Fruit fly (Drosophila melanogaster) whole organism, pupa: ENCODE data around the gene EndoA.

Experiments
- CG10348 ChIP-seq: fragments of 200-800 bp; sonication (Bioruptor generic); IDR thresholded peaks from 2 replicates; pipeline ENCODE4 v1.3.6; 2022; ENCODE audit warnings: missing biosample characterization, missing genetic modification characterization
- CG13204 ChIP-seq: fragments of 200-800 bp; sonication (Bioruptor generic); optimal IDR thresholded peaks from 2 replicates; lab custom pipeline; 2018; ENCODE audit warnings: missing biosample characterization, mild to moderate bottlenecking, missing genetic modification characterization, moderate library complexity
- CG14655 ChIP-seq: fragments of 200-800 bp; sonication (Bioruptor generic); optimal IDR thresholded peaks from 3 replicates; lab custom pipeline; 2017; ENCODE audit warnings: mild to moderate bottlenecking, missing biosample characterization, missing genetic modification reagents, missing genetic modification characterization
- CG32121 ChIP-seq: fragments of 200-800 bp; sonication (Bioruptor generic); IDR thresholded peaks from 2 replicates; pipeline ENCODE4 v1.3.6; 2022; ENCODE audit warnings: missing biosample characterization, missing genetic modification characterization
- CG4496 ChIP-seq: fragments of 200-800 bp; sonication (Bioruptor generic); IDR thresholded peaks from 3 replicates; pipeline ENCODE4 v1.3.6; 2022; ENCODE audit warnings: missing biosample characterization, missing genetic modification characterization
- CG8301 ChIP-seq: fragments of 200-800 bp; sonication (Bioruptor generic); optimal IDR thresholded peaks from 2 replicates; lab custom pipeline; 2018; ENCODE audit warnings: missing biosample characterization, mild to moderate bottlenecking, missing genetic modification characterization
- EcR ChIP-seq: fragments of 200-800 bp; sonication (Bioruptor generic); optimal IDR thresholded peaks from 3 replicates; lab custom pipeline; 2019; ENCODE audit warnings: missing biosample characterization, missing genetic modification characterization, mild to moderate bottlenecking, moderate library complexity, missing genetic modification reagents
- Pif1B ChIP-seq: fragments of 200-800 bp; sonication (Bioruptor generic); optimal IDR thresholded peaks from 3 replicates; lab custom pipeline; 2016; ENCODE audit warnings: missing biosample characterization, missing genetic modification characterization
- Snoo ChIP-seq: fragments of 200-800 bp; sonication (Bioruptor generic); optimal IDR thresholded peaks from 3 replicates; lab custom pipeline; 2017; ENCODE audit warnings: missing biosample characterization, mild to moderate bottlenecking, missing genetic modification characterization, inconsistent platforms
- gl ChIP-seq: fragments of 200-800 bp; sonication (Bioruptor generic); optimal IDR thresholded peaks from 2 replicates; lab custom pipeline; 2018; ENCODE audit warnings: missing biosample characterization, mild to moderate bottlenecking, missing genetic modification characterization

dm6 chr3R:18912782-18913331 lies 6.4 kb downstream of the EndoA start, which contains the start of gene Sgsh:
- no peak for TF ChIP-seq CG32121 (GFP tag; lab: Robert Waterston, UW)
- TF ChIP-seq EcR (GFP tag; lab: Kevin White, UChicago), result peak; percentile 40
- no peak for TF ChIP-seq CG13204 (GFP tag; lab: Kevin White, UChicago)
- no peak for TF ChIP-seq Snoo (tag; lab: Kevin White, UChicago)
- TF ChIP-seq CG14655 (GFP tag; lab: Kevin White, UChicago), result peak; percentile 18
- TF ChIP-seq CG4496 (GFP tag; lab: Robert Waterston, UW), result peak; percentile 41; the same call in 2 of the 3 replicates
- no peak for TF ChIP-seq CG10348 (GFP tag; lab: Robert Waterston, UW)
- TF ChIP-seq gl (tag; lab: Kevin White, UChicago), result no peak
- no peak for TF ChIP-seq CG8301 (tag; lab: Kevin White, UChicago)
- TF ChIP-seq Pif1B (GFP tag; lab: Kevin White, UChicago), result peak; percentile 13
